In genomic region chr3L:11251721-11252423, dm6 we compare ENCODE assay signal across 2 fruit fly cellular contexts.
TF ChIP-seq lines count a peak whose summit lies in the region.

Gene scyl, plus strand, starts transcription at chr3L:11252307.

TF ChIP-seq in whole organism, embryonic, 481 proteins besides CTCF, POLR2A, EP300 and RAD21 (continued from another document and continues in another):
- peak; percentile 68 for TF ChIP-seq cad (GFP tag; optimal IDR thresholded peaks at IDR 0.05; lab: Kevin White, UChicago)
- TF ChIP-seq Six4 (GFP tag; optimal IDR thresholded peaks at IDR 0.05; lab: Kevin White, UChicago) = no peak
- TF ChIP-seq CG33213 (GFP tag; optimal IDR thresholded peaks at IDR 0.05; lab: Kevin White, UChicago) = peak; percentile 39
- TF ChIP-seq her (GFP tag; optimal IDR thresholded peaks at IDR 0.05; lab: Kevin White, UChicago) = peak; percentile 90
- no peak for TF ChIP-seq CG12104 (GFP tag; optimal IDR thresholded peaks at IDR 0.05; lab: Kevin White, UChicago)
- peak; percentile 71; the same call in 2 of the 3 replicates for TF ChIP-seq HLH4C (GFP tag; IDR thresholded peaks at IDR 0.05; lab: Robert Waterston, UW; ENCODE audit: partially characterized antibody)
- peak; percentile 50 for TF ChIP-seq Mad (GFP tag; optimal IDR thresholded peaks at IDR 0.05; lab: Kevin White, UChicago)
- no peak for TF ChIP-seq h (optimal IDR thresholded peaks at IDR 0.05; lab: Kevin White, UChicago)
- TF ChIP-seq Jarid2 (GFP tag; optimal IDR thresholded peaks at IDR 0.05; lab: Kevin White, UChicago) = peak; percentile 97
- TF ChIP-seq cg (GFP tag; optimal IDR thresholded peaks at IDR 0.05; lab: Kevin White, UChicago) = peak; percentile 57
- TF ChIP-seq tll (GFP tag; optimal IDR thresholded peaks at IDR 0.05; lab: Kevin White, UChicago) = peak in 1 of 2 experiments; percentile 26
- no peak for TF ChIP-seq H2.0 (GFP tag; IDR thresholded peaks at IDR 0.05; lab: Robert Waterston, UW)
- TF ChIP-seq Awh (GFP tag; IDR thresholded peaks at IDR 0.05; lab: Robert Waterston, UW) = peak; percentile 62
- TF ChIP-seq CG6175 (GFP tag; IDR thresholded peaks at IDR 0.05; lab: Robert Waterston, UW) = peak; percentile 84; the same call in 2 of the 3 replicates
- TF ChIP-seq psq (GFP tag; optimal IDR thresholded peaks at IDR 0.05; lab: Kevin White, UChicago) = peak; percentile 62
- TF ChIP-seq odd (GFP tag; optimal IDR thresholded peaks at IDR 0.05; lab: Kevin White, UChicago) = peak; percentile 67
- peak; percentile 29 for TF ChIP-seq fd102C (GFP tag; optimal IDR thresholded peaks at IDR 0.05; lab: Kevin White, UChicago)
- peak; percentile 65 for TF ChIP-seq ftz-f1 (GFP tag; optimal IDR thresholded peaks at IDR 0.05; lab: Kevin White, UChicago)
- no peak for TF ChIP-seq fd3F (GFP tag; optimal IDR thresholded peaks at IDR 0.05; lab: Kevin White, UChicago)
- no peak for TF ChIP-seq trh (GFP tag; optimal IDR thresholded peaks at IDR 0.05; lab: Kevin White, UChicago)
- TF ChIP-seq pzg (GFP tag; optimal IDR thresholded peaks at IDR 0.05; lab: Kevin White, UChicago) = no peak
- peak; percentile 6 for TF ChIP-seq zfh2 (GFP tag; optimal IDR thresholded peaks at IDR 0.05; lab: Kevin White, UChicago)
- peak; percentile 43 for TF ChIP-seq twi (tag; optimal IDR thresholded peaks at IDR 0.05; lab: Kevin White, UChicago)
- TF ChIP-seq CG6272 (GFP tag; IDR thresholded peaks at IDR 0.05; lab: Robert Waterston, UW) = no peak
- TF ChIP-seq CG17612 (GFP tag; IDR thresholded peaks at IDR 0.05; lab: Robert Waterston, UW) = no peak
- no peak for TF ChIP-seq CG11085 (GFP tag; IDR thresholded peaks at IDR 0.05; lab: Robert Waterston, UW)
- TF ChIP-seq klu (GFP tag; IDR thresholded peaks at IDR 0.05; lab: Robert Waterston, UW) = no peak
- peak; percentile 22 for TF ChIP-seq CG7556 (GFP tag; optimal IDR thresholded peaks at IDR 0.05; lab: Kevin White, UChicago)
- TF ChIP-seq CG2678 (tag; optimal IDR thresholded peaks at IDR 0.05; lab: Kevin White, UChicago) = peak; percentile 44
- no peak for TF ChIP-seq CG3838 (GFP tag; optimal IDR thresholded peaks at IDR 0.05; lab: Kevin White, UChicago)
- peak; percentile 54; the same call in 1 of the 2 replicates for TF ChIP-seq ranshi (GFP tag; IDR thresholded peaks at IDR 0.05; lab: Robert Waterston, UW)
- TF ChIP-seq Rx (GFP tag; IDR thresholded peaks at IDR 0.05; lab: Robert Waterston, UW) = no peak; the same call in 1 of the 2 replicates
- peak; percentile 26 for TF ChIP-seq CG8290 (GFP tag; optimal IDR thresholded peaks at IDR 0.05; lab: Kevin White, UChicago)
- TF ChIP-seq CG8290 (tag; optimal IDR thresholded peaks at IDR 0.05; lab: Kevin White, UChicago) = peak; percentile 43 to 85
- TF ChIP-seq CG12391 (tag; optimal IDR thresholded peaks at IDR 0.05; lab: Kevin White, UChicago) = peak; percentile 28
- TF ChIP-seq CG13894 (tag; optimal IDR thresholded peaks at IDR 0.05; lab: Kevin White, UChicago) = peak; percentile 73
- TF ChIP-seq NFAT (GFP tag; IDR thresholded peaks at IDR 0.05; lab: Robert Waterston, UW) = peak; percentile 80
- TF ChIP-seq CG14860 (GFP tag; IDR thresholded peaks at IDR 0.05; lab: Robert Waterston, UW; ENCODE audit: partially characterized antibody) = no peak
- TF ChIP-seq Hey (tag; optimal IDR thresholded peaks at IDR 0.05; lab: Kevin White, UChicago) = peak; percentile 4
- peak; percentile 26; the same call in 1 of the 2 replicates for TF ChIP-seq MBD-R2 (GFP tag; IDR thresholded peaks at IDR 0.05; lab: Robert Waterston, UW)
- peak; percentile 50 for TF ChIP-seq mam (GFP tag; optimal IDR thresholded peaks at IDR 0.05; lab: Kevin White, UChicago)
- no peak for TF ChIP-seq fru (optimal IDR thresholded peaks at IDR 0.05; lab: Kevin White, UChicago)
- no peak; the same call in 1 of the 2 replicates for TF ChIP-seq toy (GFP tag; IDR thresholded peaks at IDR 0.05; lab: Robert Waterston, UW)
- 0 out of 2 replicates have a peak, but pooled peaks have one; percentile 43 for TF ChIP-seq inv (GFP tag; IDR thresholded peaks at IDR 0.05; lab: Robert Waterston, UW; ENCODE audit: partially characterized antibody)
- TF ChIP-seq Camta (GFP tag; optimal IDR thresholded peaks at IDR 0.05; lab: Kevin White, UChicago) = peak; percentile 69
- TF ChIP-seq CG4707 (GFP tag; optimal IDR thresholded peaks at IDR 0.05; lab: Kevin White, UChicago) = peak; percentile 67
- TF ChIP-seq gro (GFP tag; optimal IDR thresholded peaks at IDR 0.05; lab: Kevin White, UChicago) = peak; percentile 77
- TF ChIP-seq CG10147 (GFP tag; optimal IDR thresholded peaks at IDR 0.05; lab: Kevin White, UChicago) = peak; percentile 11
- TF ChIP-seq CG5180 (GFP tag; optimal IDR thresholded peaks at IDR 0.05; lab: Kevin White, UChicago) = peak; percentile 67
- TF ChIP-seq CG12299 (tag; optimal IDR thresholded peaks at IDR 0.05; lab: Kevin White, UChicago) = peak; percentile 40
- peak; percentile 70; the same call in 2 of the 3 replicates for TF ChIP-seq so (GFP tag; IDR thresholded peaks at IDR 0.05; lab: Robert Waterston, UW)
- TF ChIP-seq bigmax (GFP tag; optimal IDR thresholded peaks at IDR 0.05; lab: Kevin White, UChicago) = peak; percentile 32
- TF ChIP-seq CG11723 (GFP tag; optimal IDR thresholded peaks at IDR 0.05; lab: Kevin White, UChicago) = peak; percentile 37
- peak; percentile 54; the same call in 1 of the 2 replicates for TF ChIP-seq wdn (GFP tag; IDR thresholded peaks at IDR 0.05; lab: Robert Waterston, UW)
- TF ChIP-seq CG12236 (GFP tag; optimal IDR thresholded peaks at IDR 0.05; lab: Kevin White, UChicago) = no peak
- peak; percentile 49 for TF ChIP-seq Bdp1 (GFP tag; optimal IDR thresholded peaks at IDR 0.05; lab: Kevin White, UChicago)
- peak; percentile 61 for TF ChIP-seq CG11247 (GFP tag; IDR thresholded peaks at IDR 0.05; lab: Robert Waterston, UW)
- no peak for TF ChIP-seq BEAF-32 (GFP tag; optimal IDR thresholded peaks at IDR 0.05; lab: Kevin White, UChicago)
- TF ChIP-seq salm (tag; optimal IDR thresholded peaks at IDR 0.05; lab: Kevin White, UChicago) = peak; percentile 50
- TF ChIP-seq CG42726 (GFP tag; IDR thresholded peaks at IDR 0.05; lab: Robert Waterston, UW; ENCODE audit: partially characterized antibody) = peak; percentile 86
- TF ChIP-seq Dbx (GFP tag; IDR thresholded peaks at IDR 0.05; lab: Robert Waterston, UW) = peak; percentile 75
- TF ChIP-seq usp (GFP tag; optimal IDR thresholded peaks at IDR 0.05; lab: Kevin White, UChicago) = no peak
- no peak for TF ChIP-seq CG30431 (GFP tag; optimal IDR thresholded peaks at IDR 0.05; lab: Kevin White, UChicago)
- peak; percentile 53 for TF ChIP-seq CG10209 (GFP tag; optimal IDR thresholded peaks at IDR 0.05; lab: Kevin White, UChicago)

TF ChIP-seq in whole organism, prepupa, 60 proteins besides CTCF, POLR2A, EP300 and RAD21 (continued from another document):
- TF ChIP-seq CG7368 (GFP tag; optimal IDR thresholded peaks at IDR 0.05; lab: Kevin White, UChicago) = peak; percentile 74
- peak; percentile 35 for TF ChIP-seq lz (GFP tag; optimal IDR thresholded peaks at IDR 0.05; lab: Kevin White, UChicago)
- TF ChIP-seq CG8119 (GFP tag; IDR thresholded peaks at IDR 0.05; lab: Robert Waterston, UW) = peak; percentile 61
- no peak for TF ChIP-seq CG11762 (GFP tag; optimal IDR thresholded peaks at IDR 0.05; lab: Kevin White, UChicago; ENCODE audit: insufficient read depth)
- peak; percentile 66 for TF ChIP-seq CG1621 (tag; optimal IDR thresholded peaks at IDR 0.05; lab: Kevin White, UChicago)
- TF ChIP-seq Eip78C (GFP tag; lab: Kevin White, UChicago) = peak; percentile 83
- TF ChIP-seq CG10631 (GFP tag; optimal IDR thresholded peaks at IDR 0.05; lab: Kevin White, UChicago) = no peak
